Fruit fly (Drosophila melanogaster) whole organism, embryonic: ENCODE measurements around the gene mahe.

Experiments
- CG10209 ChIP-seq: fragments of 200-800 bp; sonication (Bioruptor generic); optimal IDR thresholded peaks from 3 replicates; lab custom pipeline; 2017; ENCODE audit warnings: missing biosample characterization, mild to moderate bottlenecking, missing genetic modification characterization, missing genetic modification reagents
- CG10366 ChIP-seq: fragments of 200-800 bp; sonication (Bioruptor generic); IDR thresholded peaks from 2 replicates; pipeline ENCODE4 v1.3.6; 2022; ENCODE audit warnings: missing biosample characterization, missing genetic modification characterization
- CG11085 ChIP-seq: fragments of 200-800 bp; sonication (Bioruptor generic); IDR thresholded peaks from 2 replicates; pipeline ENCODE4 v1.3.6; 2022; ENCODE audit warnings: missing biosample characterization, missing genetic modification characterization
- CG11723 ChIP-seq: fragments of 200-800 bp; sonication (Bioruptor generic); optimal IDR thresholded peaks from 2 replicates; lab custom pipeline; 2017; ENCODE audit warnings: missing biosample characterization, mild to moderate bottlenecking, missing genetic modification characterization
- CG12219 ChIP-seq: fragments of 200-800 bp; sonication (Bioruptor generic); optimal IDR thresholded peaks from 3 replicates; lab custom pipeline; 2018; ENCODE audit warnings: missing biosample characterization, mild to moderate bottlenecking, missing genetic modification characterization
- CG13424 ChIP-seq: fragments of 200-800 bp; sonication (Bioruptor generic); optimal IDR thresholded peaks from 2 replicates; lab custom pipeline; 2019; ENCODE audit warnings: missing biosample characterization, mild to moderate bottlenecking, missing genetic modification characterization, moderate library complexity
- CG13624 ChIP-seq: fragments of 200-800 bp; sonication (Bioruptor generic); optimal IDR thresholded peaks from 2 replicates; lab custom pipeline; 2016; ENCODE audit warnings: missing biosample characterization, missing genetic modification characterization
- CG14050 ChIP-seq: fragments of 200-800 bp; sonication (Bioruptor generic); IDR thresholded peaks from 3 replicates; pipeline ENCODE4 v1.3.6; 2022; ENCODE audit warnings: missing biosample characterization, missing genetic modification characterization
- CG16863 ChIP-seq: fragments of 200-800 bp; sonication (Bioruptor generic); optimal IDR thresholded peaks from 3 replicates; lab custom pipeline; 2016; ENCODE audit warnings: missing biosample characterization, missing genetic modification characterization
- CG17361 ChIP-seq: fragments of 200-800 bp; sonication (Bioruptor generic); IDR thresholded peaks from 3 replicates; pipeline ENCODE4 v1.3.6; 2022; ENCODE audit warnings: missing biosample characterization, missing genetic modification characterization
- CG3065 ChIP-seq: fragments of 200-800 bp; sonication (Bioruptor generic); optimal IDR thresholded peaks from 2 replicates; lab custom pipeline; 2016; ENCODE audit warnings: missing biosample characterization, missing genetic modification characterization
- CG32772 ChIP-seq: fragments of 200-800 bp; sonication (Bioruptor generic); IDR thresholded peaks from 2 replicates; pipeline ENCODE4 v1.3.6; 2022; ENCODE audit warnings: missing biosample characterization, missing genetic modification characterization
- CG33557 ChIP-seq: fragments of 200-800 bp; sonication (Bioruptor generic); optimal IDR thresholded peaks from 2 replicates; lab custom pipeline; 2019; ENCODE audit warnings: missing biosample characterization, mild to moderate bottlenecking, missing genetic modification characterization, moderate library complexity
- CG4617 ChIP-seq: fragments of 200-800 bp; sonication (Bioruptor generic); optimal IDR thresholded peaks from 3 replicates; lab custom pipeline; 2016; ENCODE audit warnings: missing biosample characterization, missing genetic modification characterization, borderline replicate concordance
- CG5180 ChIP-seq: fragments of 200-800 bp; sonication (Bioruptor generic); optimal IDR thresholded peaks from 3 replicates; lab custom pipeline; 2017; ENCODE audit warnings: missing biosample characterization, missing genetic modification characterization, mild to moderate bottlenecking, moderate library complexity, missing genetic modification reagents
- CG7271 ChIP-seq: fragments of 200-800 bp; sonication (Bioruptor generic); optimal IDR thresholded peaks from 2 replicates; lab custom pipeline; 2018; ENCODE audit warnings: missing biosample characterization, mild to moderate bottlenecking, missing genetic modification characterization, moderate library complexity
- CG8924 ChIP-seq: fragments of 200-800 bp; optimal IDR thresholded peaks from 3 replicates; lab custom pipeline; 2019; ENCODE audit warnings: missing biosample characterization, mild to moderate bottlenecking, missing genetic modification characterization, moderate library complexity
- Dref ChIP-seq: fragments of 200-800 bp; sonication (Bioruptor generic); IDR thresholded peaks from 2 replicates; pipeline ENCODE4 v1.3.6; 2022; ENCODE audit warnings: missing biosample characterization, missing genetic modification characterization
- E2f2 ChIP-seq: fragments of 200-800 bp; sonication (Bioruptor generic); IDR thresholded peaks from 2 replicates; pipeline ENCODE4 v1.3.6; 2022; ENCODE audit warnings: missing biosample characterization, missing genetic modification characterization
- Fer2 ChIP-seq: fragments of 200-800 bp; sonication (Bioruptor generic); optimal IDR thresholded peaks from 2 replicates; lab custom pipeline; 2018; ENCODE audit warnings: missing biosample characterization, mild to moderate bottlenecking, missing genetic modification characterization, moderate library complexity
- Hr51 ChIP-seq, 2 experiments: fragments of 200-800 bp; sonication (Bioruptor generic); optimal IDR thresholded peaks; 2 replicates in 1 of 2; 3 replicates in 1 of 2; lab custom pipeline; 2016 to 2018; ENCODE audit warnings: missing biosample characterization in 2 of 2, missing genetic modification characterization in 2 of 2, mild to moderate bottlenecking in 1 of 2, moderate library complexity in 1 of 2
- Max ChIP-seq: fragments of 200-800 bp; sonication (Bioruptor generic); optimal IDR thresholded peaks from 2 replicates; lab custom pipeline; 2016; ENCODE audit warnings: missing biosample characterization, mild to moderate bottlenecking, missing genetic modification characterization
- Med ChIP-seq: fragments of 200-800 bp; sonication (Bioruptor generic); peaks from one replicate; lab custom pipeline; 2016; ENCODE audit warnings: missing biosample characterization, missing genetic modification characterization, mild to moderate bottlenecking, inconsistent platforms, moderate library complexity
- Mrtf ChIP-seq: fragments of 200-800 bp; sonication (Bioruptor generic); IDR thresholded peaks from 3 replicates; pipeline ENCODE4 v1.3.6; 2022; ENCODE audit warnings: missing biosample characterization, missing genetic modification characterization
- Optix ChIP-seq: fragments of 200-800 bp; sonication (Bioruptor generic); IDR thresholded peaks from 3 replicates; pipeline ENCODE4 v1.3.6; 2022; ENCODE audit warnings: missing biosample characterization, missing genetic modification characterization
- Six4 ChIP-seq: fragments of 200-800 bp; sonication (Bioruptor generic); optimal IDR thresholded peaks from 2 replicates; lab custom pipeline; 2016; ENCODE audit warnings: missing biosample characterization, missing genetic modification characterization
- ap ChIP-seq: fragments of 200-800 bp; sonication (Bioruptor generic); IDR thresholded peaks from 2 replicates; pipeline ENCODE4 v1.3.6; 2022; ENCODE audit warnings: missing biosample characterization, missing genetic modification characterization
- bab2 ChIP-seq: fragments of 200-800 bp; sonication (Bioruptor generic); optimal IDR thresholded peaks from 2 replicates; lab custom pipeline; 2016; ENCODE audit warnings: missing biosample characterization, missing genetic modification characterization
- bowl ChIP-seq: fragments of 200-800 bp; sonication (Bioruptor generic); IDR thresholded peaks from 2 replicates; pipeline ENCODE4 v1.3.6; 2022; ENCODE audit warnings: missing biosample characterization, missing genetic modification characterization
- chn ChIP-seq: fragments of 200-800 bp; sonication (Bioruptor generic); optimal IDR thresholded peaks from 2 replicates; lab custom pipeline; 2016; ENCODE audit warnings: missing biosample characterization, missing genetic modification characterization
- dysf ChIP-seq: fragments of 200-800 bp; sonication (Bioruptor generic); IDR thresholded peaks from 3 replicates; pipeline ENCODE4 v1.3.6; 2022; ENCODE audit warnings: missing biosample characterization, missing genetic modification characterization
- emc ChIP-seq: fragments of 200-800 bp; sonication (Bioruptor generic); optimal IDR thresholded peaks from 2 replicates; lab custom pipeline; 2016; ENCODE audit warnings: missing biosample characterization, missing genetic modification characterization
- ewg ChIP-seq: fragments of 200-800 bp; sonication (Bioruptor generic); optimal IDR thresholded peaks from 3 replicates; lab custom pipeline; 2017; ENCODE audit warnings: mild to moderate bottlenecking, missing biosample characterization, missing genetic modification reagents, missing genetic modification characterization
- gcm ChIP-seq: fragments of 200-800 bp; sonication (Bioruptor generic); optimal IDR thresholded peaks from 2 replicates; lab custom pipeline; 2019; ENCODE audit warnings: missing biosample characterization, mild to moderate bottlenecking, missing genetic modification characterization, moderate library complexity
- mam ChIP-seq: fragments of 200-800 bp; sonication (Bioruptor generic); optimal IDR thresholded peaks from 3 replicates; lab custom pipeline; 2016; ENCODE audit warnings: missing biosample characterization, missing genetic modification characterization
- nerfin-2 ChIP-seq: fragments of 200-800 bp; sonication (Bioruptor generic); IDR thresholded peaks from 2 replicates; pipeline ENCODE4 v1.3.6; 2022; ENCODE audit warnings: missing biosample characterization, missing genetic modification characterization; ENCODE audit not compliant: partially characterized antibody
- odd ChIP-seq: fragments of 200-800 bp; sonication (Bioruptor generic); optimal IDR thresholded peaks from 2 replicates; lab custom pipeline; 2017; ENCODE audit warnings: missing biosample characterization, mild to moderate bottlenecking, missing genetic modification characterization
- org-1 ChIP-seq: fragments of 200-800 bp; sonication (Bioruptor generic); optimal IDR thresholded peaks from 2 replicates; lab custom pipeline; 2017; ENCODE audit warnings: missing biosample characterization, missing genetic modification characterization
- p53 ChIP-seq: fragments of 200-800 bp; sonication (Bioruptor generic); optimal IDR thresholded peaks from 2 replicates; lab custom pipeline; 2016; ENCODE audit warnings: missing biosample characterization, missing genetic modification characterization
- sens-2 ChIP-seq: fragments of 200-800 bp; sonication (Bioruptor generic); IDR thresholded peaks from 2 replicates; pipeline ENCODE4 v1.3.6; 2022; ENCODE audit warnings: missing biosample characterization, missing genetic modification characterization
- slou ChIP-seq: fragments of 200-800 bp; sonication (Bioruptor generic); optimal IDR thresholded peaks from 3 replicates; lab custom pipeline; 2016; ENCODE audit warnings: missing biosample characterization, missing genetic modification characterization
- sug ChIP-seq: fragments of 200-800 bp; optimal IDR thresholded peaks from 2 replicates; lab custom pipeline; 2019; ENCODE audit warnings: missing biosample characterization, mild to moderate bottlenecking, missing genetic modification characterization, moderate library complexity
- tin ChIP-seq: fragments of 200-800 bp; sonication (Bioruptor generic); optimal IDR thresholded peaks from 3 replicates; lab custom pipeline; 2016; ENCODE audit warnings: missing biosample characterization, missing genetic modification characterization
- toy ChIP-seq: fragments of 200-800 bp; sonication (Bioruptor generic); IDR thresholded peaks from 2 replicates; pipeline ENCODE4 v1.3.6; 2022; ENCODE audit warnings: missing biosample characterization, missing genetic modification characterization
- unpg ChIP-seq: fragments of 200-800 bp; sonication (Bioruptor generic); optimal IDR thresholded peaks from 3 replicates; lab custom pipeline; 2018; ENCODE audit warnings: missing biosample characterization, mild to moderate bottlenecking, missing genetic modification characterization, moderate library complexity
- vfl ChIP-seq: fragments of 200-800 bp; sonication (Bioruptor generic); optimal IDR thresholded peaks from 2 replicates; lab custom pipeline; 2016; ENCODE audit warnings: missing biosample characterization, missing genetic modification characterization
- wek ChIP-seq: fragments of 200-800 bp; sonication (Bioruptor generic); optimal IDR thresholded peaks from 3 replicates; lab custom pipeline; 2018; ENCODE audit warnings: missing biosample characterization, mild to moderate bottlenecking, missing genetic modification characterization, moderate library complexity
- zen ChIP-seq: fragments of 200-800 bp; sonication (Bioruptor generic); optimal IDR thresholded peaks from 3 replicates; lab custom pipeline; 2018; ENCODE audit warnings: missing biosample characterization, mild to moderate bottlenecking, missing genetic modification characterization, moderate library complexity
- zen2 ChIP-seq: fragments of 200-800 bp; sonication (Bioruptor generic); IDR thresholded peaks from 3 replicates; pipeline ENCODE4 v1.3.6; 2022; ENCODE audit warnings: missing biosample characterization, missing genetic modification characterization; ENCODE audit not compliant: partially characterized antibody

The mahe gene

DNA sequence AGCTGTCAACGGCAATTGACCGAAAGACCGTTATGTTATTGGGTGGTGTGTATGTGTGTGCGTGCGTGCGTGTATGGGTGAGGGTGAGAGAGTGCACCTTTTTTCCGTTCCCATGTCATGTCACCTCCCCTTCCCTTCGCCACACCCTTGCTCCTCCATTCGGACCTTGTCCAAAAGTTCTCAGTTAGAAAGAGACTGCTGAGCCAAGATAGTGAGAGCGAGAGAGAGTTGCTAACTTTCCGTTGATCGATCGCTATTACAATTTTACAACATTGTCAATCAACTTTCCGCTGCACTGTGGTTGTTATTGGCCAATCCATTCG, 7.3 kb upstream of the mahe start (continued):
- TF ChIP-seq CG5180 (GFP tag; lab: Kevin White, UChicago), result peak; percentile 27
- no peak for TF ChIP-seq nerfin-2
- TF ChIP-seq sug (tag; lab: Kevin White, UChicago), result no peak
- 0 out of 3 replicates have a peak, but pooled peaks have one; percentile 0 for TF ChIP-seq dysf (GFP tag; lab: Robert Waterston, UW)
- TF ChIP-seq org-1 (GFP tag; lab: Kevin White, UChicago), result no peak
- TF ChIP-seq CG13624 (GFP tag; lab: Kevin White, UChicago), result no peak
- TF ChIP-seq Fer2, result no peak
- no peak for TF ChIP-seq ap (GFP tag; lab: Robert Waterston, UW)
- no peak for TF ChIP-seq CG11085 (GFP tag; lab: Robert Waterston, UW)
- peak; percentile 1 for TF ChIP-seq chn (GFP tag; lab: Kevin White, UChicago)
- TF ChIP-seq CG33557 (GFP tag; lab: Kevin White, UChicago), result no peak
- TF ChIP-seq Med (GFP tag; lab: Kevin White, UChicago), result no peak
- TF ChIP-seq CG32772, result no peak
- no peak for TF ChIP-seq bab2 (GFP tag; lab: Kevin White, UChicago)
- TF ChIP-seq CG10209 (GFP tag; lab: Kevin White, UChicago), result peak; percentile 4
- TF ChIP-seq CG13424 (tag; lab: Kevin White, UChicago), result peak; percentile 54
- TF ChIP-seq ewg (GFP tag; lab: Kevin White, UChicago), result no peak
- no peak for TF ChIP-seq unpg (GFP tag; lab: Kevin White, UChicago)
- no peak for TF ChIP-seq p53 (GFP tag; lab: Kevin White, UChicago)
- TF ChIP-seq Dref (GFP tag; lab: Robert Waterston, UW), result no peak
- TF ChIP-seq E2f2 (GFP tag; lab: Robert Waterston, UW), result no peak
- no peak for TF ChIP-seq CG4617 (GFP tag; lab: Kevin White, UChicago)
- no peak for TF ChIP-seq Hr51 (GFP tag; optimal IDR thresholded peaks at IDR 0.05; lab: Kevin White, UChicago)
- no peak for TF ChIP-seq toy (GFP tag; lab: Robert Waterston, UW)
- no peak for TF ChIP-seq CG7271 (tag; lab: Kevin White, UChicago)
- no peak; the same call in 2 of the 3 replicates for TF ChIP-seq CG17361 (GFP tag; lab: Robert Waterston, UW)
- no peak; the same call in 2 of the 3 replicates for TF ChIP-seq Optix (GFP tag; lab: Robert Waterston, UW)
- TF ChIP-seq Max, result no peak
- TF ChIP-seq vfl (GFP tag; lab: Kevin White, UChicago), result no peak
- TF ChIP-seq Mrtf (GFP tag; lab: Robert Waterston, UW), result no peak
- TF ChIP-seq gcm, result no peak
- TF ChIP-seq tin (GFP tag; lab: Kevin White, UChicago), result no peak
- TF ChIP-seq Six4, result no peak
- TF ChIP-seq bowl (GFP tag; lab: Robert Waterston, UW), result 0 out of 2 replicates have a peak, but pooled peaks have one; percentile 3
- no peak for TF ChIP-seq mam (GFP tag; lab: Kevin White, UChicago)
- TF ChIP-seq CG10366, result no peak
- no peak for TF ChIP-seq slou (GFP tag; lab: Kevin White, UChicago)
- TF ChIP-seq CG8924 (tag; lab: Kevin White, UChicago), result peak; percentile 14
- no peak for TF ChIP-seq zen2
- TF ChIP-seq sens-2 (GFP tag; lab: Robert Waterston, UW), result no peak
- TF ChIP-seq wek (GFP tag; lab: Kevin White, UChicago), result no peak
- no peak for TF ChIP-seq CG16863 (GFP tag; lab: Kevin White, UChicago)
- TF ChIP-seq emc, result no peak
- no peak for TF ChIP-seq CG11723 (GFP tag; lab: Kevin White, UChicago)
- no peak for TF ChIP-seq odd (GFP tag; lab: Kevin White, UChicago)
- no peak for TF ChIP-seq CG3065 (GFP tag; lab: Kevin White, UChicago)
- no peak for TF ChIP-seq zen (tag; lab: Kevin White, UChicago)
- TF ChIP-seq CG12219 (GFP tag; lab: Kevin White, UChicago), result no peak
- TF ChIP-seq CG14050 (GFP tag; lab: Robert Waterston, UW), result no peak
- TF ChIP-seq, all 482 proteins: peak for 19
